Fruit fly (Drosophila melanogaster) whole organism, adult: Measurements from ENCODE around the gene Hsp26.

Experiments used
- CG11617 ChIP-seq: fragments of 200-800 bp; sonication (Bioruptor generic); optimal IDR thresholded peaks from 2 replicates; lab custom pipeline; 2017; ENCODE audit warnings: mild to moderate bottlenecking, missing biosample characterization, missing genetic modification reagents, missing genetic modification characterization
- CG12768 ChIP-seq: fragments of 200-800 bp; sonication (Bioruptor generic); optimal IDR thresholded peaks from 2 replicates; lab custom pipeline; 2017; ENCODE audit warnings: missing biosample characterization, missing genetic modification characterization, mild to moderate bottlenecking, moderate library complexity, missing genetic modification reagents
- CG14711 ChIP-seq: fragments of 200-800 bp; sonication (Bioruptor generic); optimal IDR thresholded peaks from 2 replicates; lab custom pipeline; 2018; ENCODE audit warnings: missing biosample characterization, mild to moderate bottlenecking, missing genetic modification characterization, moderate library complexity
- CG1620 ChIP-seq: fragments of 200-800 bp; sonication (Bioruptor generic); optimal IDR thresholded peaks from 2 replicates; lab custom pipeline; 2016; ENCODE audit warnings: missing biosample characterization, missing genetic modification characterization
- CG33017 ChIP-seq: fragments of 200-800 bp; sonication (Bioruptor generic); optimal IDR thresholded peaks from 2 replicates; lab custom pipeline; 2018; ENCODE audit warnings: missing biosample characterization, mild to moderate bottlenecking, missing genetic modification characterization, moderate library complexity
- CG5204 ChIP-seq: fragments of 200-800 bp; sonication (Bioruptor generic); optimal IDR thresholded peaks from 2 replicates; lab custom pipeline; 2016; ENCODE audit warnings: missing biosample characterization, missing genetic modification characterization
- CG7045 ChIP-seq: fragments of 200-800 bp; sonication (Bioruptor generic); optimal IDR thresholded peaks from 2 replicates; lab custom pipeline; 2017; ENCODE audit warnings: missing biosample characterization, mild to moderate bottlenecking, missing genetic modification characterization
- CG7101 ChIP-seq: fragments of 200-800 bp; sonication (Bioruptor generic); optimal IDR thresholded peaks from 2 replicates; lab custom pipeline; 2018; ENCODE audit warnings: missing biosample characterization, mild to moderate bottlenecking, missing genetic modification characterization, moderate library complexity
- Clk ChIP-seq: fragments of 200-800 bp; sonication (Bioruptor generic); optimal IDR thresholded peaks from 2 replicates; lab custom pipeline; 2017; ENCODE audit warnings: missing biosample characterization, missing genetic modification characterization
- Crg-1 ChIP-seq: fragments of 200-800 bp; sonication (Bioruptor generic); optimal IDR thresholded peaks from 2 replicates; lab custom pipeline; 2016; ENCODE audit warnings: missing biosample characterization, missing genetic modification characterization
- Hr96 ChIP-seq: fragments of 200-800 bp; sonication (Bioruptor generic); optimal IDR thresholded peaks from 2 replicates; lab custom pipeline; 2016; ENCODE audit warnings: missing biosample characterization, missing genetic modification characterization
- Mnt ChIP-seq: fragments of 200-800 bp; sonication (Bioruptor generic); optimal IDR thresholded peaks from 2 replicates; lab custom pipeline; 2016; ENCODE audit warnings: missing biosample characterization, mild to moderate bottlenecking, missing genetic modification characterization
- bab1 ChIP-seq: fragments of 200-800 bp; sonication (Bioruptor generic); optimal IDR thresholded peaks from 3 replicates; lab custom pipeline; 2019; ENCODE audit warnings: missing biosample characterization, mild to moderate bottlenecking, missing genetic modification characterization, moderate library complexity
- cic ChIP-seq: fragments of 200-800 bp; sonication (Bioruptor generic); optimal IDR thresholded peaks from 2 replicates; lab custom pipeline; 2017; ENCODE audit warnings: missing biosample characterization, mild to moderate bottlenecking, missing genetic modification characterization, moderate library complexity
- cnc ChIP-seq, 2 experiments: fragments of >200 bp; optimal IDR thresholded peaks; 2 replicates each; lab custom pipeline; 2017
- kay ChIP-seq: fragments of 200-800 bp; sonication (Bioruptor generic); peaks from one replicate; lab custom pipeline; 2016; ENCODE audit warnings: missing biosample characterization, missing genetic modification characterization, borderline replicate concordance
- ovo ChIP-seq: fragments of 200-800 bp; sonication (Bioruptor generic); optimal IDR thresholded peaks from 2 replicates; lab custom pipeline; 2016; ENCODE audit warnings: missing biosample characterization, missing genetic modification characterization
- pad ChIP-seq: fragments of 200-800 bp; sonication (Bioruptor generic); optimal IDR thresholded peaks from 3 replicates; lab custom pipeline; 2017; ENCODE audit warnings: missing biosample characterization, missing genetic modification characterization, mild to moderate bottlenecking, moderate library complexity, missing genetic modification reagents
- tj ChIP-seq: fragments of 200-800 bp; sonication (Bioruptor generic); optimal IDR thresholded peaks from 3 replicates; lab custom pipeline; 2017; ENCODE audit warnings: missing biosample characterization, mild to moderate bottlenecking, missing genetic modification characterization, moderate library complexity
- toe ChIP-seq: fragments of 200-800 bp; sonication (Bioruptor generic); optimal IDR thresholded peaks from 2 replicates; lab custom pipeline; 2016; ENCODE audit warnings: missing biosample characterization, missing genetic modification characterization

Gene Hsp26

DNA sequence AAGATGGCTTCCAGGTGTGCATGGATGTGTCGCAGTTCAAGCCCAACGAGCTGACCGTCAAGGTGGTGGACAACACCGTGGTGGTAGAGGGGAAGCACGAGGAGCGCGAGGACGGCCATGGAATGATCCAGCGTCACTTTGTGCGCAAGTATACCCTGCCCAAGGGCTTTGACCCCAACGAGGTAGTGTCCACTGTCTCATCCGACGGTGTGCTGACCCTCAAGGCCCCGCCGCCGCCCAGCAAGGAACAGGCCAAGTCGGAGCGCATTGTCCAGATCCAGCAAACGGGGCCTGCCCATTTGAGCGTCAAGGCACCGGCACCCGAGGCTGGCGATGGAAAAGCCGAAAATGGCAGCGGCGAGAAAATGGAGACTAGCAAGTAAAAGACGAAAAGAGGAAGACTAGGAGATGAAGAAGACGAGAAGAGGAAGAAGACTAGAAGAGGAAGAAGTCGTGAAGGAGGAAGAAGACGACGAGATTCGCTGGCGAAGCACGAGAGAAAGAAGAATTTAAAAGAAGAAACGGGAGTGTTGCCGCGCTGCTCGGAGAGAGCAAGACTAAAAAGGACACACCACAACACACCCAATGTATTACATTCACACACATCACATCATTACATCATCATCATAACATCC is 7.3 kb upstream of the Hsp26 start:
- TF ChIP-seq CG7045 (GFP tag; lab: Kevin White, UChicago) (no peak), cnc (optimal IDR thresholded peaks at IDR 0.05; lab: Kevin White, UChicago) (no peak), pad (GFP tag; lab: Kevin White, UChicago) (no peak), CG33017 (tag; lab: Kevin White, UChicago) (no peak), toe (GFP tag; lab: Kevin White, UChicago) (no peak), Crg-1 (GFP tag; lab: Kevin White, UChicago) (no peak), Hr96 (no peak), Mnt (GFP tag; lab: Kevin White, UChicago) (no peak), ovo (GFP tag; lab: Kevin White, UChicago) (no peak), CG12768 (GFP tag; lab: Kevin White, UChicago) (no peak), CG5204 (GFP tag; lab: Kevin White, UChicago) (no peak), kay (no peak), CG1620 (GFP tag; lab: Kevin White, UChicago) (no peak), Clk (GFP tag; lab: Kevin White, UChicago) (no peak), bab1 (GFP tag; lab: Kevin White, UChicago) (no peak)

dm6 chr3L:9383345-9384075 is 6.3 kb upstream of the Hsp26 start, which contains the start of gene Hsp27:
Gene Hsp27 (plus strand): TSS chr3L:9384063.
- peak; percentile 97 for TF ChIP-seq Crg-1 (GFP tag; lab: Kevin White, UChicago)
- peak; percentile 99 for TF ChIP-seq CG33017 (tag; lab: Kevin White, UChicago)
- TF ChIP-seq pad (GFP tag; lab: Kevin White, UChicago) = peak; percentile 92
- TF ChIP-seq Clk (GFP tag; lab: Kevin White, UChicago) = peak; percentile 92
- TF ChIP-seq kay = peak; percentile 99
- TF ChIP-seq CG12768 (GFP tag; lab: Kevin White, UChicago) = peak; percentile 99
- peak in 1 of 2 experiments; percentile 69 for TF ChIP-seq cnc (optimal IDR thresholded peaks at IDR 0.05; lab: Kevin White, UChicago)
- TF ChIP-seq toe (GFP tag; lab: Kevin White, UChicago) = peak; percentile 93
- TF ChIP-seq CG11617 (GFP tag; lab: Kevin White, UChicago) = peak; percentile 96
- peak; percentile 91 for TF ChIP-seq cic (GFP tag; lab: Kevin White, UChicago)
- TF ChIP-seq ovo (GFP tag; lab: Kevin White, UChicago) = peak; percentile 77
- peak; percentile 75 for TF ChIP-seq tj (GFP tag; lab: Kevin White, UChicago)
- TF ChIP-seq CG1620 (GFP tag; lab: Kevin White, UChicago) = peak; percentile 88
- TF ChIP-seq CG7101 = peak; percentile 98
- TF ChIP-seq CG5204 (GFP tag; lab: Kevin White, UChicago) = peak; percentile 93
- TF ChIP-seq CG14711 (tag; lab: Kevin White, UChicago) = peak; percentile 97
- peak; percentile 97 for TF ChIP-seq CG7045 (GFP tag; lab: Kevin White, UChicago)
- peak; percentile 96 for TF ChIP-seq Mnt (GFP tag; lab: Kevin White, UChicago)
- TF ChIP-seq bab1 (GFP tag; lab: Kevin White, UChicago) = peak; percentile 99
- peak; percentile 97 for TF ChIP-seq Hr96

- TF ChIP-seq Clk (GFP tag; lab: Kevin White, UChicago) = no peak
- TF ChIP-seq cic (GFP tag; lab: Kevin White, UChicago) = no peak
- no peak for TF ChIP-seq tj (GFP tag; lab: Kevin White, UChicago)
- TF ChIP-seq CG7101 = no peak
- no peak for TF ChIP-seq CG33017 (tag; lab: Kevin White, UChicago)
- TF ChIP-seq kay = no peak
- no peak for TF ChIP-seq bab1 (GFP tag; lab: Kevin White, UChicago)
- TF ChIP-seq CG11617 (GFP tag; lab: Kevin White, UChicago) = no peak
- TF ChIP-seq CG12768 (GFP tag; lab: Kevin White, UChicago) = no peak
- TF ChIP-seq CG1620 (GFP tag; lab: Kevin White, UChicago) = no peak
Observed at dm6 chr3L:9381602-9382001, 4.4 kb upstream of the Hsp26 start, which contains the start of gene Hsp23. Gene Hsp23 (plus strand): TSS chr3L:9381882.

DNA sequence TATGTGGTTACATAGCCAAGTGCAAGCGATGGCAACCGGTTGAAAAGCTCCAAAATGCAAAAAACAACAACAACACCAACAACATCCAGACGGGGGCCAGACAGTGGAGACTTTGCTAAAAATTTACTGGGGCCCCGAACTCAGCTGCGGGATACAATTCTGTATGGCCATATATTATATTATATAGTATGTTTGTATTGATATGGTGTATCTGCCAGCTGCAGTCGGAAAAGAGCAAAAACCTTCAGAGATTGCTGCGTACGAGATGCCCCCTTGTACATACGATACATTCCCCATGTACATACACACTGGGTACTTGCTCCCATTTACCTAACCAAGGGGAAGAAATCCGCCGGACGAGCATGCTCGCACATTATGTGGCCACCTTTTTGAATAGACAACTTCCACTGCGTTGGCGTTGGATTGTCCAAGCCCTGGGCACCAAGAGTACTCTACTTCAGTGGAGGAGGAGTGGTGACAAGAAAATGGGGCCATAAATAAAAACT is 3.2 kb upstream of the Hsp26 start:
- TF ChIP-seq CG1620 (GFP tag; lab: Kevin White, UChicago) (no peak), CG7045 (GFP tag; lab: Kevin White, UChicago) (no peak), toe (GFP tag; lab: Kevin White, UChicago) (no peak), ovo (GFP tag; lab: Kevin White, UChicago) (no peak), Mnt (GFP tag; lab: Kevin White, UChicago) (no peak), tj (GFP tag; lab: Kevin White, UChicago) (no peak), bab1 (GFP tag; lab: Kevin White, UChicago) (no peak), CG7101 (no peak), Clk (GFP tag; lab: Kevin White, UChicago) (no peak)

DNA sequence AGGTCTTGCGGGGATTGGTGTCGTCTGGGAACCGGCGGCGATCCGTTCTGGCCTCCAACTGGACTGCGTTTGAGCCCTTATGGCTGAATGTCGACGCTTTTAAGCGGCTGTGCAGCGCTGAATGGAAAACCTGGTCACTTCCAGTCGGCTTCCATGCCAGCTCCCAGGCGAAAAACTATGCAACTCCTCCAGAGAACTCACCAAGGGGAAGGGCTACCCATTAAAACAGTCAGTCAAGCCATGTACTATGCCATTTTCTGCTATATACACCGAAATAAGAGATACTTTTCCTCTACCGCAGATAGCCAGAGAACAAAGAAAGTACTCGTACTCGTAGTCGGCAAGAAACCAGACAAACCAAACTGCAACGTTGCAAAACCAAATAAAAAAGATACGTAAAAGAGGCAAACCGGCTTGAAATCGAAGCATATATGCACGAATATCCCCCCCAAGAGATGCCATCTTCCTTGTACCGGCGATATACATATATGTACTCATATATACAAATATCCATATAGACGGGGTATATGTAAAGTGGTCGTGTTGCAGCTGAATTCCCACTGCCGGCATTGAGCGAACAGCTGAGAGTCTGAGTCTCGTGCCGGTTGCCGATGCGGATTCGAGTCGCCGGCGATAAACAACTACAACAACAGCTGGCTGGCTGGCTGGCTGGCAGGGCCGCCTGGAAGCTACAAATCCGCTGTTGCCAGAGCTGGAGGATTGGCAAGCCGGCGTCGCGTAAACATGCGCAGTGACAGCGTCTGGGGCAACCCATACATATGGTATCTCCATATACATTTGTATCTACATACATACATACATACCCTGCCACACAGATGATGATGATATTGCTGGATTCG is 2.5 kb upstream of the Hsp26 start, which contains the start of gene Hsp67Ba:
Gene Hsp67Ba, minus strand, starts transcription at position 51 of the 860 bp plus-strand sequence.
- TF ChIP-seq cnc (optimal IDR thresholded peaks at IDR 0.05; lab: Kevin White, UChicago) (no peak), tj (GFP tag; lab: Kevin White, UChicago) (peak; percentile 84)
